Worm (Caenorhabditis elegans): ENCODE measurements around the gene sra-37.

sra-37 gene

ce11 chrX:13893256-13893655 is at the start of gene sra-37:
Gene sra-37 (minus strand): TSS chrX:13893356.
- no peak for TF ChIP-seq ref-1 (GFP tag; conservative IDR thresholded peaks at IDR 0.05)
- TF ChIP-seq cog-1 (tag; optimal IDR thresholded peaks at IDR 0.05), result no peak
- no peak for TF ChIP-seq klf-2 (GFP tag; conservative IDR thresholded peaks at IDR 0.05)
- no peak for TF ChIP-seq tab-1 (GFP tag; IDR thresholded peaks at IDR 0.05)
- no peak for TF ChIP-seq T22C8.4 (GFP tag; IDR thresholded peaks at IDR 0.05)
- no peak for TF ChIP-seq med-1 (GFP tag; optimal IDR thresholded peaks at IDR 0.05; ENCODE audit: insufficient read depth)
- no peak for TF ChIP-seq ztf-23 (GFP tag; IDR thresholded peaks at IDR 0.05)
- TF ChIP-seq flt-1 (GFP tag; IDR thresholded peaks at IDR 0.05), result no peak

ce11 chrX:13941865-13942264 is 48.7 kb upstream of the sra-37 start:
- TF ChIP-seq T22C8.4 (GFP tag; IDR thresholded peaks at IDR 0.05) (no peak), cog-1 (tag; optimal IDR thresholded peaks at IDR 0.05) (no peak), med-1 (GFP tag; optimal IDR thresholded peaks at IDR 0.05; ENCODE audit: insufficient read depth) (no peak), tab-1 (GFP tag; IDR thresholded peaks at IDR 0.05) (no peak), ztf-23 (GFP tag; IDR thresholded peaks at IDR 0.05) (no peak), flt-1 (GFP tag; IDR thresholded peaks at IDR 0.05) (no peak), klf-2 (GFP tag; conservative IDR thresholded peaks at IDR 0.05) (no peak), ref-1 (GFP tag; conservative IDR thresholded peaks at IDR 0.05) (no peak), ztf-29 (GFP tag; IDR thresholded peaks at IDR 0.05) (no peak)

- TF ChIP-seq cog-1 (tag; optimal IDR thresholded peaks at IDR 0.05) (no peak), ref-1 (GFP tag; conservative IDR thresholded peaks at IDR 0.05) (no peak), T22C8.4 (GFP tag; IDR thresholded peaks at IDR 0.05) (no peak)
Observed at ce11 chrX:13941296-13941695, 48.1 kb upstream of the sra-37 start.

ce11 chrX:13940287-13940686 is 47.1 kb upstream of the sra-37 start:
- TF ChIP-seq ztf-23 (GFP tag; IDR thresholded peaks at IDR 0.05), result no peak
- no peak for TF ChIP-seq cog-1 (tag; optimal IDR thresholded peaks at IDR 0.05)
- no peak for TF ChIP-seq ztf-29 (GFP tag; IDR thresholded peaks at IDR 0.05)
- TF ChIP-seq T22C8.4 (GFP tag; IDR thresholded peaks at IDR 0.05), result no peak
- no peak for TF ChIP-seq klf-2 (GFP tag; conservative IDR thresholded peaks at IDR 0.05)
- TF ChIP-seq med-1 (GFP tag; optimal IDR thresholded peaks at IDR 0.05; ENCODE audit: insufficient read depth), result no peak
- TF ChIP-seq tab-1 (GFP tag; IDR thresholded peaks at IDR 0.05), result no peak
- TF ChIP-seq flt-1 (GFP tag; IDR thresholded peaks at IDR 0.05), result no peak
- TF ChIP-seq ref-1 (GFP tag; conservative IDR thresholded peaks at IDR 0.05), result no peak

ce11 chrX:13939388-13939787 is 46.2 kb upstream of the sra-37 start:
- TF ChIP-seq ztf-23 (GFP tag; IDR thresholded peaks at IDR 0.05) (no peak), klf-2 (GFP tag; conservative IDR thresholded peaks at IDR 0.05) (no peak), med-1 (GFP tag; optimal IDR thresholded peaks at IDR 0.05; ENCODE audit: insufficient read depth) (no peak), cog-1 (tag; optimal IDR thresholded peaks at IDR 0.05) (no peak), ztf-29 (GFP tag; IDR thresholded peaks at IDR 0.05) (no peak), tab-1 (GFP tag; IDR thresholded peaks at IDR 0.05) (no peak), flt-1 (GFP tag; IDR thresholded peaks at IDR 0.05) (no peak), ref-1 (GFP tag; conservative IDR thresholded peaks at IDR 0.05) (no peak), T22C8.4 (GFP tag; IDR thresholded peaks at IDR 0.05) (no peak)

- TF ChIP-seq tab-1 (GFP tag; IDR thresholded peaks at IDR 0.05), result no peak
Observed at ce11 chrX:13937910-13938309, 44.8 kb upstream of the sra-37 start.

ce11 chrX:13937350-13937749 is 44.2 kb upstream of the sra-37 start:
- TF ChIP-seq ztf-29 (GFP tag; IDR thresholded peaks at IDR 0.05), result no peak
- no peak for TF ChIP-seq flt-1 (GFP tag; IDR thresholded peaks at IDR 0.05)
- TF ChIP-seq ref-1 (GFP tag; conservative IDR thresholded peaks at IDR 0.05), result no peak
- no peak for TF ChIP-seq med-1 (GFP tag; optimal IDR thresholded peaks at IDR 0.05; ENCODE audit: insufficient read depth)
- no peak for TF ChIP-seq T22C8.4 (GFP tag; IDR thresholded peaks at IDR 0.05)
- TF ChIP-seq klf-2 (GFP tag; conservative IDR thresholded peaks at IDR 0.05), result no peak
- TF ChIP-seq cog-1 (tag; optimal IDR thresholded peaks at IDR 0.05), result no peak
- no peak for TF ChIP-seq tab-1 (GFP tag; IDR thresholded peaks at IDR 0.05)
- no peak for TF ChIP-seq ztf-23 (GFP tag; IDR thresholded peaks at IDR 0.05)

ce11 chrX:13936719-13937118 is 43.6 kb upstream of the sra-37 start:
- no peak for TF ChIP-seq tab-1 (GFP tag; IDR thresholded peaks at IDR 0.05)
- TF ChIP-seq flt-1 (GFP tag; IDR thresholded peaks at IDR 0.05), result no peak
- no peak for TF ChIP-seq cog-1 (tag; optimal IDR thresholded peaks at IDR 0.05)
- TF ChIP-seq klf-2 (GFP tag; conservative IDR thresholded peaks at IDR 0.05), result no peak
- TF ChIP-seq ztf-23 (GFP tag; IDR thresholded peaks at IDR 0.05), result no peak
- no peak for TF ChIP-seq ztf-29 (GFP tag; IDR thresholded peaks at IDR 0.05)
- TF ChIP-seq T22C8.4 (GFP tag; IDR thresholded peaks at IDR 0.05), result no peak
- no peak for TF ChIP-seq med-1 (GFP tag; optimal IDR thresholded peaks at IDR 0.05; ENCODE audit: insufficient read depth)
- TF ChIP-seq ref-1 (GFP tag; conservative IDR thresholded peaks at IDR 0.05), result no peak

ce11 chrX:13934574-13934973 is 41.4 kb upstream of the sra-37 start, which contains the start of gene elt-3:
Gene elt-3 (plus strand): TSS chrX:13934874.
- no peak for TF ChIP-seq med-1 (GFP tag; optimal IDR thresholded peaks at IDR 0.05; ENCODE audit: insufficient read depth)
- TF ChIP-seq ztf-23 (GFP tag; IDR thresholded peaks at IDR 0.05), result no peak
- TF ChIP-seq klf-2 (GFP tag; conservative IDR thresholded peaks at IDR 0.05), result no peak
- no peak for TF ChIP-seq ref-1 (GFP tag; conservative IDR thresholded peaks at IDR 0.05)
- no peak for TF ChIP-seq ztf-29 (GFP tag; IDR thresholded peaks at IDR 0.05)
- no peak for TF ChIP-seq tab-1 (GFP tag; IDR thresholded peaks at IDR 0.05)
- TF ChIP-seq T22C8.4 (GFP tag; IDR thresholded peaks at IDR 0.05), result no peak
- no peak for TF ChIP-seq flt-1 (GFP tag; IDR thresholded peaks at IDR 0.05)
- no peak for TF ChIP-seq cog-1 (tag; optimal IDR thresholded peaks at IDR 0.05)

ce11 chrX:13929534-13929933 is 36.4 kb upstream of the sra-37 start, which contains the start of gene meg-1:
Gene meg-1 (minus strand): TSS chrX:13929634.
- TF ChIP-seq ztf-29 (GFP tag; IDR thresholded peaks at IDR 0.05), result no peak
- TF ChIP-seq flt-1 (GFP tag; IDR thresholded peaks at IDR 0.05), result no peak
- no peak for TF ChIP-seq ztf-23 (GFP tag; IDR thresholded peaks at IDR 0.05)
- no peak for TF ChIP-seq tab-1 (GFP tag; IDR thresholded peaks at IDR 0.05)
- TF ChIP-seq T22C8.4 (GFP tag; IDR thresholded peaks at IDR 0.05), result no peak
- no peak for TF ChIP-seq cog-1 (tag; optimal IDR thresholded peaks at IDR 0.05)
- TF ChIP-seq ref-1 (GFP tag; conservative IDR thresholded peaks at IDR 0.05), result no peak
- TF ChIP-seq klf-2 (GFP tag; conservative IDR thresholded peaks at IDR 0.05), result no peak
- TF ChIP-seq med-1 (GFP tag; optimal IDR thresholded peaks at IDR 0.05; ENCODE audit: insufficient read depth), result no peak
